Fruit fly (Drosophila melanogaster): ENCODE data around the gene nerfin-1.

The nerfin-1 gene

DNA sequence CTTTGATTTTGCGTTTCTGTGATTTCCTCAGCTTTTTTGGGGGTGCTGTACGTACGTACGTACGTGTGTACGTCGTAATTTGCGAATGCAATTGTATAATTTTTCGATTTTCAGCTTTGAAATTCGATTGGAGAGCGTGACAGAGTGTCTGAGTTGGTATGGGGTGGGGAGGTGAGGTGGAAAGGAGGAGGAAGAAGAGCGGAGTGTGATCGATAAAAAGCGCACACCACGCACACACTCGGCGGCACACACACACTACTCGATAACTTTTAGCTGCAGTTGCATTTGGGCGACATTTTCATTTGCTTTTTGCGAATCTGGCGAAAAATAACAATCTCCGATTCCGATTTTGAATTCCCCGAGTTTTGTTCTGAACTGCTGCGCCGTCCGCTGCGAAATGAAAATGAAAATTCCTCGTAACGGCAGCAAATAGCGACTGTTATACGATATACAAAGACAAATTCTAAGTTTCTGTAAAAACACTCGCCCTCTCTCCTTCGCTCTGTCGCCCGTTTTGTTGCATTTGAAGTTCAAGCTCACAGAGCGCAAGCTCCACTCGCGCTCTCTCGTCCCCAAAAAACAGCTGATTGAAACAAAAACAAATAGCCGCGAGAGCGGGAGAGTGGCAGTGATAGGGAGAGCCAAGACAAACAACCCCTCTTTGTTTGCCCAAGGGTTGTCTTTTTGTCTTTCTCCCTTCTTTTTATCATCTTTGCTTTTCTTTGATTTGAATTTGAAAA is 27.2 kb upstream of the nerfin-1 start, which contains the start of gene CG13907 (continued):
- no peak for TF ChIP-seq CG34422 (GFP tag; IDR thresholded peaks at IDR 0.05)
- no peak for TF ChIP-seq toy (GFP tag; IDR thresholded peaks at IDR 0.05)
- TF ChIP-seq CG11560 (tag; IDR thresholded peaks at IDR 0.05), result no peak
- TF ChIP-seq dysf (GFP tag; IDR thresholded peaks at IDR 0.05), result no peak
- TF ChIP-seq ro (GFP tag; IDR thresholded peaks at IDR 0.05), result no peak
- TF ChIP-seq CG6254 (GFP tag; optimal IDR thresholded peaks at IDR 0.05), result no peak
- no peak for TF ChIP-seq pnt (GFP tag; optimal IDR thresholded peaks at IDR 0.05)
- TF ChIP-seq CG15073 (GFP tag; optimal IDR thresholded peaks at IDR 0.05), result no peak
- no peak for TF ChIP-seq CG7987 (GFP tag; optimal IDR thresholded peaks at IDR 0.05)
- TF ChIP-seq hbn (GFP tag; IDR thresholded peaks at IDR 0.05; ENCODE audit: partially characterized antibody), result peak; percentile 43; the same call in 1 of the 2 replicates
- no peak for TF ChIP-seq CG4282 (GFP tag; optimal IDR thresholded peaks at IDR 0.05)
- no peak for TF ChIP-seq btn (GFP tag; optimal IDR thresholded peaks at IDR 0.05)
- no peak for TF ChIP-seq slou (GFP tag; optimal IDR thresholded peaks at IDR 0.05)
- peak; percentile 82 for TF ChIP-seq chinmo (GFP tag; IDR thresholded peaks at IDR 0.05; ENCODE audit: partially characterized antibody)
- TF ChIP-seq CG42726 (GFP tag; IDR thresholded peaks at IDR 0.05; ENCODE audit: partially characterized antibody), result no peak
- TF ChIP-seq Hr51 (GFP tag; optimal IDR thresholded peaks at IDR 0.05), result no peak
- TF ChIP-seq CG12769 (tag; optimal IDR thresholded peaks at IDR 0.05), result no peak
- TF ChIP-seq zen2 (GFP tag; IDR thresholded peaks at IDR 0.05; ENCODE audit: partially characterized antibody), result peak; percentile 47; the same call in 2 of the 3 replicates
- no peak for TF ChIP-seq CG5245 (GFP tag; optimal IDR thresholded peaks at IDR 0.05)
- TF ChIP-seq CG11696 (GFP tag; IDR thresholded peaks at IDR 0.05), result no peak
- no peak for TF ChIP-seq CG34376 (GFP tag; optimal IDR thresholded peaks at IDR 0.05)
- no peak for TF ChIP-seq CG4854 (GFP tag; optimal IDR thresholded peaks at IDR 0.05)
- TF ChIP-seq crol (GFP tag; IDR thresholded peaks at IDR 0.05), result peak; percentile 61; the same call in 1 of the 2 replicates
- no peak for TF ChIP-seq Hr3 (GFP tag; optimal IDR thresholded peaks at IDR 0.05)
- TF ChIP-seq CG1603 (tag; optimal IDR thresholded peaks at IDR 0.05), result no peak
- TF ChIP-seq otp (GFP tag; IDR thresholded peaks at IDR 0.05), result no peak
- no peak for TF ChIP-seq CG16863 (GFP tag; optimal IDR thresholded peaks at IDR 0.05)
- TF ChIP-seq Lpt (GFP tag; optimal IDR thresholded peaks at IDR 0.05), result no peak
- no peak for TF ChIP-seq grn (GFP tag; optimal IDR thresholded peaks at IDR 0.05)
- TF ChIP-seq CG17328 (GFP tag; IDR thresholded peaks at IDR 0.05), result no peak
- TF ChIP-seq Awh (GFP tag; IDR thresholded peaks at IDR 0.05), result 0 out of 2 replicates have a peak, but pooled peaks have one; percentile 5
- no peak for TF ChIP-seq pb (GFP tag; optimal IDR thresholded peaks at IDR 0.05)
- no peak for TF ChIP-seq Taf1 (GFP tag; IDR thresholded peaks at IDR 0.05)
- TF ChIP-seq HLH54F (GFP tag; optimal IDR thresholded peaks at IDR 0.05), result no peak
- peak; percentile 78 for TF ChIP-seq Med (GFP tag)
- no peak for TF ChIP-seq ERR (GFP tag; optimal IDR thresholded peaks at IDR 0.05)
- TF ChIP-seq HLHmδ (GFP tag; optimal IDR thresholded peaks at IDR 0.05), result peak; percentile 5
- no peak for TF ChIP-seq CG12236 (GFP tag; optimal IDR thresholded peaks at IDR 0.05)
- no peak for TF ChIP-seq Vsx1 (GFP tag; optimal IDR thresholded peaks at IDR 0.05)
- TF ChIP-seq kay (GFP tag; optimal IDR thresholded peaks at IDR 0.05), result no peak
- TF ChIP-seq CG10543 (GFP tag; optimal IDR thresholded peaks at IDR 0.05), result no peak
- no peak for TF ChIP-seq CG8388 (GFP tag; optimal IDR thresholded peaks at IDR 0.05)
- no peak for TF ChIP-seq caup (GFP tag; optimal IDR thresholded peaks at IDR 0.05; ENCODE audit: severe bottlenecking)
- no peak for TF ChIP-seq CG11695 (GFP tag; IDR thresholded peaks at IDR 0.05)
- TF ChIP-seq unpg (GFP tag; optimal IDR thresholded peaks at IDR 0.05), result no peak
- no peak for TF ChIP-seq CG17186 (GFP tag; optimal IDR thresholded peaks at IDR 0.05)
- no peak for TF ChIP-seq CG2712 (tag; optimal IDR thresholded peaks at IDR 0.05)
- TF ChIP-seq lbe (GFP tag; optimal IDR thresholded peaks at IDR 0.05), result peak; percentile 15
- no peak for TF ChIP-seq Atf-2 (GFP tag; optimal IDR thresholded peaks at IDR 0.05)
- TF ChIP-seq CG32767 (GFP tag; IDR thresholded peaks at IDR 0.05), result 0 out of 2 replicates have a peak, but pooled peaks have one; percentile 16

Measured in whole organism, embryonic.